Fruit fly (Drosophila melanogaster): ENCODE data around the gene RpL34b.

dm6 chr3R:9430344-9431253, 29.6 kb upstream of the RpL34b start:
- peak; percentile 32 for TF ChIP-seq CG7101 (tag; optimal IDR thresholded peaks at IDR 0.05)
- no peak for TF ChIP-seq tj (GFP tag; optimal IDR thresholded peaks at IDR 0.05)
- peak; percentile 45 for TF ChIP-seq CG33017 (tag; optimal IDR thresholded peaks at IDR 0.05)
- peak; percentile 75 for TF ChIP-seq kay (GFP tag; ENCODE audit: borderline replicate concordance)
- TF ChIP-seq pad (GFP tag; optimal IDR thresholded peaks at IDR 0.05) = no peak
- no peak for TF ChIP-seq CG1620 (GFP tag; optimal IDR thresholded peaks at IDR 0.05)
- no peak for TF ChIP-seq toe (GFP tag; optimal IDR thresholded peaks at IDR 0.05)
- TF ChIP-seq CG14711 (tag; optimal IDR thresholded peaks at IDR 0.05) = peak; percentile 14

All from whole organism, adult.